Worm (Caenorhabditis elegans): ENCODE measurements around the gene srz-96.

DNA sequence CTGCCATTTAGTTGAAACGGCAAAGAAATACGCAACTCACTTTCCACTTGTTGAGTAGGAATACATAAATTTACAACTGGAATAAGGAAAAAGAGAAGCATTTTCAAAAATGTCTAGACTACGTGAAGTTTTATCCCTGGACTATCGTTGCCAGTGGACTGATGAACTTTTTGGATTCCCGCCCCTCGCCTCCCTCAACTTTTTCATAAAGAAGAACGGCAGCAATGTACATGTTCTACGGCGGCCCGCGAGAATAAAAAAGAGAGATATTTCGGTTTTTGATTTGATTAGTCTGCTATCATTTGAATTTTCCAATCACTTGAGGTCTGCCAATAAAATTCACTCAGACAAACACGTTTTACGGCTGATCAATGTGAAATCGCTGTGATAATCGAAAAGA lies 49.9 kb downstream of the srz-96 start, which contains the start of gene clec-243:
- no peak for TF ChIP-seq nhr-76 (tag; optimal IDR thresholded peaks at IDR 0.05)
- no peak for TF ChIP-seq nhr-237 (tag; optimal IDR thresholded peaks at IDR 0.05)
- no peak for TF ChIP-seq mls-2 (tag; optimal IDR thresholded peaks at IDR 0.05)
- TF ChIP-seq unc-62 (GFP tag; optimal IDR thresholded peaks at IDR 0.05): no peak
- no peak for TF ChIP-seq ceh-83 (GFP tag; optimal IDR thresholded peaks at IDR 0.05)
- TF ChIP-seq elt-3 (tag; optimal IDR thresholded peaks at IDR 0.05): no peak
- TF ChIP-seq mep-1 (tag; optimal IDR thresholded peaks at IDR 0.05): no peak
- no peak for TF ChIP-seq pha-4 (tag; optimal IDR thresholded peaks at IDR 0.05)
- no peak for TF ChIP-seq flh-1 (GFP tag; optimal IDR thresholded peaks at IDR 0.05)
- TF ChIP-seq lin-13 (tag; optimal IDR thresholded peaks at IDR 0.05): no peak
- TF ChIP-seq ztf-11 (tag; optimal IDR thresholded peaks at IDR 0.05): no peak
- no peak for TF ChIP-seq cnd-1 (tag; optimal IDR thresholded peaks at IDR 0.05)
- TF ChIP-seq ham-2 (GFP tag; optimal IDR thresholded peaks at IDR 0.05): no peak
- TF ChIP-seq elt-1 (tag; optimal IDR thresholded peaks at IDR 0.05; ENCODE audit: borderline replicate concordance, insufficient read depth): no peak
